Worm (Caenorhabditis elegans) whole organism, L1 larva: Measurements from ENCODE around the gene R01H10.4.

Experiments
- C04F5.9 ChIP-seq: sonication (generic microtip); optimal IDR thresholded peaks from 2 replicates; lab custom pipeline; 2016; ENCODE audit warnings: missing genetic modification characterization, missing compliant biosample characterization
- C16A3.4 ChIP-seq: fragments of 150-350 bp; optimal IDR thresholded peaks from 2 replicates; lab custom pipeline; 2014; ENCODE audit warnings: missing biosample characterization, missing genetic modification characterization
- C34B4.2 ChIP-seq: sonication (generic microtip); optimal IDR thresholded peaks from 2 replicates; lab custom pipeline; 2017; ENCODE audit warnings: mild to moderate bottlenecking, missing genetic modification characterization, missing compliant biosample characterization
- F16B12.6 ChIP-seq: fragments of 150-350 bp; optimal IDR thresholded peaks from 2 replicates; lab custom pipeline; 2014; ENCODE audit warnings: missing biosample characterization, missing genetic modification characterization
- alr-1 ChIP-seq: fragments of 200-800 bp; sonication (Bioruptor generic); optimal IDR thresholded peaks from 2 replicates; lab custom pipeline; 2018; ENCODE audit warnings: borderline replicate concordance, mild to moderate bottlenecking, missing genetic modification characterization, missing compliant biosample characterization
- aly-2 ChIP-seq: fragments of 150-350 bp; optimal IDR thresholded peaks from 2 replicates; lab custom pipeline; 2014; ENCODE audit warnings: missing biosample characterization, missing genetic modification characterization
- blmp-1 ChIP-seq: fragments of 150-350 bp; optimal IDR thresholded peaks from 2 replicates; lab custom pipeline; 2014; ENCODE audit warnings: missing biosample characterization, missing genetic modification characterization
- ceh-63 ChIP-seq: fragments of 200-800 bp; sonication (Bioruptor generic); optimal IDR thresholded peaks from 2 replicates; lab custom pipeline; 2018; ENCODE audit warnings: mild to moderate bottlenecking, missing genetic modification characterization, missing compliant biosample characterization
- ceh-90 ChIP-seq: sonication (generic microtip); optimal IDR thresholded peaks from 2 replicates; lab custom pipeline; 2016; ENCODE audit warnings: missing genetic modification characterization, missing compliant biosample characterization
- dpl-1 ChIP-seq, 3 experiments: fragments of 150-350 bp in 2 of 3; sonication (generic microtip) in 1 of 3; optimal IDR thresholded peaks; 2 replicates each; lab custom pipeline; 2014 to 2017; ENCODE audit warnings: missing biosample characterization in 3 of 3, missing genetic modification characterization in 3 of 3, missing genetic modification reagents in 3 of 3
- efl-3 ChIP-seq: fragments of 200-800 bp; sonication (Bioruptor generic); optimal IDR thresholded peaks from 2 replicates; lab custom pipeline; 2018; ENCODE audit warnings: mild to moderate bottlenecking, missing genetic modification characterization, missing compliant biosample characterization
- elt-2 ChIP-seq: sonication (generic microtip); optimal IDR thresholded peaks from 2 replicates; lab custom pipeline; 2016; ENCODE audit warnings: missing genetic modification characterization, mild to moderate bottlenecking, inconsistent platforms, missing compliant biosample characterization, missing genetic modification reagents
- elt-3 ChIP-seq, 6 experiments: fragments of 150-350 bp in 1 of 6; sonication (generic microtip); optimal IDR thresholded peaks; 2 replicates each; lab custom pipeline; 2017 to 2018; ENCODE audit warnings: missing biosample characterization in 6 of 6, missing genetic modification characterization in 6 of 6, inconsistent platforms in 1 of 6
- ets-5 ChIP-seq: fragments of 200-800 bp; sonication (Bioruptor generic); IDR thresholded peaks from 2 replicates; pipeline ENCODE4 v1.3.6; 2022; ENCODE audit warnings: missing genetic modification characterization, missing compliant biosample characterization
- fkh-8 ChIP-seq: sonication (generic microtip); optimal IDR thresholded peaks from 2 replicates; lab custom pipeline; 2016; ENCODE audit warnings: mild to moderate bottlenecking, missing genetic modification characterization, missing compliant biosample characterization
- fos-1 ChIP-seq: fragments of 150-350 bp; optimal IDR thresholded peaks from 2 replicates; lab custom pipeline; 2014; ENCODE audit warnings: missing biosample characterization, missing genetic modification characterization
- hlh-17 ChIP-seq: fragments of 200-800 bp; sonication (Bioruptor generic); optimal IDR thresholded peaks from 2 replicates; lab custom pipeline; 2018; ENCODE audit warnings: missing genetic modification characterization, mild to moderate bottlenecking, missing compliant biosample characterization, moderate library complexity, borderline replicate concordance
- hlh-4 ChIP-seq: sonication (generic microtip); optimal IDR thresholded peaks from 2 replicates; lab custom pipeline; 2016; ENCODE audit warnings: mild to moderate bottlenecking, missing genetic modification characterization, missing compliant biosample characterization
- irx-1 ChIP-seq: sonication (generic microtip); optimal IDR thresholded peaks from 2 replicates; lab custom pipeline; 2016; ENCODE audit warnings: missing genetic modification characterization, missing compliant biosample characterization
- jun-1 ChIP-seq: fragments of 150-350 bp; optimal IDR thresholded peaks from 2 replicates; lab custom pipeline; 2014; ENCODE audit warnings: missing biosample characterization, missing genetic modification reagents, missing genetic modification characterization
- lin-14 ChIP-seq: fragments of 200-800 bp; sonication (Bioruptor generic); optimal IDR thresholded peaks from 2 replicates; lab custom pipeline; 2018; ENCODE audit warnings: mild to moderate bottlenecking, missing genetic modification characterization, moderate library complexity, missing compliant biosample characterization
- lin-15B ChIP-seq: fragments of 150-350 bp; sonication (generic microtip); optimal IDR thresholded peaks from 3 replicates; lab custom pipeline; 2014; ENCODE audit warnings: missing biosample characterization, missing genetic modification characterization
- lin-39 ChIP-seq: fragments of 150-350 bp; optimal IDR thresholded peaks from 2 replicates; lab custom pipeline; 2014; ENCODE audit warnings: missing biosample characterization, missing genetic modification reagents, missing genetic modification characterization
- lir-3 ChIP-seq: sonication (generic microtip); optimal IDR thresholded peaks from 2 replicates; lab custom pipeline; 2016; ENCODE audit warnings: mild to moderate bottlenecking, missing genetic modification characterization, moderate library complexity, missing compliant biosample characterization; ENCODE audit not compliant: poor library complexity
- mab-9 ChIP-seq: fragments of 200-800 bp; sonication (Bioruptor generic); IDR thresholded peaks from 2 replicates; pipeline ENCODE4 v1.3.6; 2022; ENCODE audit warnings: missing genetic modification reagents, missing genetic modification characterization, missing compliant biosample characterization
- mdl-1 ChIP-seq, 2 experiments: fragments of 150-350 bp; optimal IDR thresholded peaks; 2 replicates each; lab custom pipeline; 2014 to 2017; ENCODE audit warnings: missing biosample characterization in 2 of 2, missing genetic modification characterization in 2 of 2, inconsistent platforms in 1 of 2
- mef-2 ChIP-seq: fragments of 150-350 bp; optimal IDR thresholded peaks from 2 replicates; lab custom pipeline; 2014; ENCODE audit warnings: missing biosample characterization, missing genetic modification characterization
- nhr-11 ChIP-seq: fragments of 150-350 bp; optimal IDR thresholded peaks from 2 replicates; lab custom pipeline; 2014; ENCODE audit warnings: missing biosample characterization, missing genetic modification characterization
- nhr-12 ChIP-seq: sonication (generic microtip); optimal IDR thresholded peaks from 2 replicates; lab custom pipeline; 2017; ENCODE audit warnings: missing biosample characterization, missing genetic modification characterization
- nhr-19 ChIP-seq: fragments of 200-800 bp; sonication (Bioruptor generic); conservative IDR thresholded peaks from 2 replicates; pipeline ENCODE4 v1.3.6; 2022; ENCODE audit warnings: missing genetic modification characterization, missing compliant biosample characterization
- nhr-20 ChIP-seq: sonication (generic microtip); optimal IDR thresholded peaks from 2 replicates; lab custom pipeline; 2016; ENCODE audit warnings: mild to moderate bottlenecking, missing genetic modification characterization, missing compliant biosample characterization
- nhr-237 ChIP-seq: fragments of 150-350 bp; optimal IDR thresholded peaks from 2 replicates; lab custom pipeline; 2014; ENCODE audit warnings: missing biosample characterization, missing genetic modification characterization
- nhr-76 ChIP-seq: sonication (generic microtip); optimal IDR thresholded peaks from 2 replicates; lab custom pipeline; 2017; ENCODE audit warnings: missing biosample characterization, missing genetic modification characterization
- nhr-84 ChIP-seq: sonication (generic microtip); optimal IDR thresholded peaks from 2 replicates; lab custom pipeline; 2017; ENCODE audit warnings: missing biosample characterization, missing genetic modification characterization
- nhr-85 ChIP-seq: sonication (generic microtip); peaks from one replicate; lab custom pipeline; 2016; ENCODE audit warnings: missing genetic modification characterization, inconsistent platforms, missing compliant biosample characterization
- nhr-90 ChIP-seq: sonication (generic microtip); optimal IDR thresholded peaks from 2 replicates; lab custom pipeline; 2016; ENCODE audit warnings: mild to moderate bottlenecking, missing genetic modification characterization, missing compliant biosample characterization; ENCODE audit not compliant: poor library complexity
- rnt-1 ChIP-seq: sonication (generic microtip); optimal IDR thresholded peaks from 2 replicates; lab custom pipeline; 2016; ENCODE audit warnings: mild to moderate bottlenecking, missing genetic modification characterization, moderate library complexity, missing compliant biosample characterization
- snu-23 ChIP-seq: sonication (generic microtip); optimal IDR thresholded peaks from 2 replicates; lab custom pipeline; 2016; ENCODE audit warnings: missing genetic modification characterization, missing compliant biosample characterization
- sox-4 ChIP-seq: sonication (generic microtip); optimal IDR thresholded peaks from 2 replicates; lab custom pipeline; 2016; ENCODE audit warnings: missing genetic modification characterization, missing compliant biosample characterization
- sptf-1 ChIP-seq: fragments of 150-350 bp; optimal IDR thresholded peaks from 2 replicates; lab custom pipeline; 2014; ENCODE audit warnings: missing biosample characterization, missing genetic modification characterization
- swsn-7 ChIP-seq: sonication (generic microtip); optimal IDR thresholded peaks from 2 replicates; lab custom pipeline; 2016; ENCODE audit warnings: missing genetic modification characterization, missing compliant biosample characterization
- tlp-1 ChIP-seq: fragments of 150-350 bp; optimal IDR thresholded peaks from 2 replicates; lab custom pipeline; 2014; ENCODE audit warnings: missing biosample characterization, missing genetic modification characterization
- unc-130 ChIP-seq: fragments of 150-350 bp; optimal IDR thresholded peaks from 2 replicates; lab custom pipeline; 2017; ENCODE audit warnings: missing biosample characterization, missing genetic modification characterization, inconsistent platforms
- unc-30 ChIP-seq: sonication (generic microtip); optimal IDR thresholded peaks from 2 replicates; lab custom pipeline; 2017; ENCODE audit warnings: missing biosample characterization, missing genetic modification characterization
- unc-86 ChIP-seq: sonication (generic microtip); optimal IDR thresholded peaks from 2 replicates; lab custom pipeline; 2016; ENCODE audit warnings: missing genetic modification characterization, missing compliant biosample characterization
- unc-98 ChIP-seq: fragments of 200-800 bp; sonication (Bioruptor generic); IDR thresholded peaks from 2 replicates; pipeline ENCODE4 v1.3.6; 2022; ENCODE audit warnings: missing genetic modification characterization, missing compliant biosample characterization
- vab-15 ChIP-seq: sonication (generic microtip); optimal IDR thresholded peaks from 2 replicates; lab custom pipeline; 2017; ENCODE audit warnings: missing genotype, mild to moderate bottlenecking, missing genetic modification characterization, missing compliant biosample characterization
- xbp-1 ChIP-seq: sonication (generic microtip); optimal IDR thresholded peaks from 2 replicates; lab custom pipeline; 2016; ENCODE audit warnings: missing genetic modification characterization, missing compliant biosample characterization
- zag-1 ChIP-seq: fragments of 150-350 bp; optimal IDR thresholded peaks from 2 replicates; lab custom pipeline; 2014; ENCODE audit warnings: missing biosample characterization, missing genetic modification characterization
- ztf-4 ChIP-seq: fragments of 150-350 bp; optimal IDR thresholded peaks from 2 replicates; lab custom pipeline; 2014; ENCODE audit warnings: missing biosample characterization, missing genetic modification characterization

R01H10.4 gene

DNA sequence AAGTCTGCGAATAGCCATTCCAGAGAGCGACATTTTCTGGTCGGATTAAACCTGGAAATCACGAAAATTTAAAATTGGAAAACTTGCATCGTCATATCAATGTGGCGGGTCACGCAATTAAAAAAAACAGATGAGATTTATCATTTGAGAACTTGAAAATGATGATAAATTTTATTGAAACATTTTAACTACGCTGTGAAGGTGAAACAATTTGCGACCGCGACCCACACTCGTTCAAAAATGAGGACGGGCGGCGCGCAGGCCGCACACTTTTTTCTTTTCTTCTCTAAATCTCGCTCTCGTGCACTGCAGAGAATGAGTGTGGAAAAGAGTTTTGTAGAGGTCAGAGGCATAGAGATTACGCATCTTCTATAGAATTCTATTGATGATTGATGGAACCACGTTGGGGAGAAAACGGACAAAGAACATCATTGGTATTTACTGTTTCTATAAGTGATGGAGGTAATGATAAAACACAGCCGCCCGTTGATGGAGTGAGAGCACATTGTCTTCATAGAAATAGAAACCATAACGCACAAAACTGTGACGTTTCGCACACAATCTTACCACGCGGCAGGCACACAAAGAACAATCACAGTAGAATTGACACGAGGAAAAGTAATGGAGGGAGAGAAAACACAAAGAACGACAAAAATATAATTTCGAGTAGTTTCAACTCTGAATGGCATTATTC is 37.9 kb upstream of the R01H10.4 start, which contains the start of gene cts-1 (continued):
- no peak for TF ChIP-seq alr-1 (tag; lab: Kevin White, UChicago)
- no peak for TF ChIP-seq tlp-1 (tag; lab: Kevin White, UChicago)
- peak; percentile 94 for TF ChIP-seq nhr-85
- TF ChIP-seq irx-1 (tag; lab: Kevin White, UChicago) = peak; percentile 59
- no peak for TF ChIP-seq zag-1 (tag; lab: Kevin White, UChicago)
- TF ChIP-seq hlh-17 (GFP tag; lab: Kevin White, UChicago) = no peak
- TF ChIP-seq elt-2 (tag; lab: Kevin White, UChicago) = peak; percentile 82
- TF ChIP-seq ceh-90 (tag; lab: Kevin White, UChicago) = no peak
- peak; percentile 43 for TF ChIP-seq F16B12.6 (tag; lab: Kevin White, UChicago)
- no peak for TF ChIP-seq ceh-63
- TF ChIP-seq nhr-20 (tag; lab: Kevin White, UChicago) = peak; percentile 92
- TF ChIP-seq unc-30 = no peak
- peak; percentile 41 to 60 (median 53) for TF ChIP-seq dpl-1 (GFP tag; optimal IDR thresholded peaks at IDR 0.05; lab: Kevin White, UChicago)
- TF ChIP-seq lin-15B (tag; lab: Kevin White, UChicago) = peak; percentile 67
- peak; percentile 23 for TF ChIP-seq C04F5.9 (tag; lab: Kevin White, UChicago)
- TF ChIP-seq lir-3 (tag; lab: Kevin White, UChicago) = peak; percentile 66
- TF ChIP-seq nhr-76 (tag; lab: Kevin White, UChicago) = peak; percentile 30
- no peak for TF ChIP-seq sox-4
- TF ChIP-seq ets-5 (GFP tag; lab: Robert Waterston, UW) = no peak
- no peak for TF ChIP-seq jun-1 (tag; lab: Kevin White, UChicago)
- TF ChIP-seq unc-98 (GFP tag; lab: Robert Waterston, UW) = no peak
- TF ChIP-seq nhr-84 (tag; lab: Kevin White, UChicago) = no peak
- no peak for TF ChIP-seq lin-39 (tag; lab: Kevin White, UChicago)
- TF ChIP-seq mab-9 (GFP tag; lab: Robert Waterston, UW) = no peak
- TF ChIP-seq mdl-1 (tag; optimal IDR thresholded peaks at IDR 0.05; lab: Kevin White, UChicago) = peak; percentile 28 to 94
- TF ChIP-seq rnt-1 (tag; lab: Kevin White, UChicago) = peak; percentile 85
- TF ChIP-seq fos-1 (tag; lab: Kevin White, UChicago) = no peak
- no peak for TF ChIP-seq hlh-4 (tag; lab: Kevin White, UChicago)
- peak; percentile 97 for TF ChIP-seq lin-14 (GFP tag; lab: Kevin White, UChicago)
- TF ChIP-seq nhr-19 (GFP tag; lab: Robert Waterston, UW) = no peak
- no peak for TF ChIP-seq vab-15
- peak; percentile 89 for TF ChIP-seq snu-23 (GFP tag; lab: Kevin White, UChicago)
- TF ChIP-seq unc-130 (tag; lab: Kevin White, UChicago) = peak; percentile 87
- peak; percentile 79 for TF ChIP-seq fkh-8 (tag; lab: Kevin White, UChicago)
- TF ChIP-seq ztf-4 (tag; lab: Kevin White, UChicago) = peak; percentile 64
- peak; percentile 65 for TF ChIP-seq C16A3.4 (tag; lab: Kevin White, UChicago)

DNA sequence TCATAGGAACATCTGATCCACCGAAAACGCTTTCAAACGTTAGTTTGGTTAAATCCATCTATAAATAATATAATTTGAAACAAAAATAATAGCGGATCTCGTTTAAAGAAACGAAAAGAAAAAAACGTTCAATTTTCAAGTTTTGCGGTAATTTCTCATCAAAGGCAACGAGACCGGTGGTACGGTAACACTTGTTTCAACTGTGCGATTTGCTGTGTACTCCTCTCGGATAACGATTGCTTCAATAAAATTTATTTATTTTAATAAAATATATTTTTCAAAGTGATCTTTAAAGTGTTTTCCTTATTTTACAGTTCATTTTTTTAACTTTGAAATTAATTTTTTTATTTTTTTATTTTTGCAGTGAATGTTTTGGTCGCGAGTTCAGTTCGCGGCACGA is 36.0 kb upstream of the R01H10.4 start, which contains the start of the genes rde-4 and cox-14:
rde-4 (minus strand) TSS at position 60 of the 400 bp plus-strand sequence.
cox-14 (plus strand) TSS at position 356 of the 400 bp plus-strand sequence.
- peak; percentile 77 for TF ChIP-seq nhr-90 (tag; lab: Kevin White, UChicago)
- TF ChIP-seq swsn-7 (tag; lab: Kevin White, UChicago) = peak; percentile 85
- no peak for TF ChIP-seq C04F5.9 (tag; lab: Kevin White, UChicago)
- peak; percentile 84 for TF ChIP-seq xbp-1 (tag; lab: Kevin White, UChicago)
- TF ChIP-seq aly-2 (tag; lab: Kevin White, UChicago) = peak; percentile 27
- TF ChIP-seq unc-86 (tag; lab: Kevin White, UChicago) = peak; percentile 60
- TF ChIP-seq sptf-1 (tag; lab: Kevin White, UChicago) = no peak
- peak; percentile 51 for TF ChIP-seq lir-3 (tag; lab: Kevin White, UChicago)
- peak; percentile 35 for TF ChIP-seq nhr-11 (tag; lab: Kevin White, UChicago)
- peak; percentile 66 for TF ChIP-seq irx-1 (tag; lab: Kevin White, UChicago)
- TF ChIP-seq unc-98 (GFP tag; lab: Robert Waterston, UW) = no peak
- TF ChIP-seq mef-2 (tag; lab: Kevin White, UChicago) = no peak
- peak; percentile 38 for TF ChIP-seq nhr-237
- TF ChIP-seq nhr-84 (tag; lab: Kevin White, UChicago) = no peak
- TF ChIP-seq vab-15 = no peak
- TF ChIP-seq efl-3 = no peak
- TF ChIP-seq elt-3 (tag; optimal IDR thresholded peaks at IDR 0.05; lab: Kevin White, UChicago) = peak in 2 of 6 experiments; percentile 59 to 81
- TF ChIP-seq nhr-20 (tag; lab: Kevin White, UChicago) = peak; percentile 82
- TF ChIP-seq C34B4.2 (tag; lab: Kevin White, UChicago) = no peak
- TF ChIP-seq blmp-1 (tag; lab: Kevin White, UChicago) = peak; percentile 90
- TF ChIP-seq mdl-1 (tag; optimal IDR thresholded peaks at IDR 0.05; lab: Kevin White, UChicago) = peak in 1 of 2 experiments; percentile 76
- no peak for TF ChIP-seq unc-30
- TF ChIP-seq nhr-12 (tag; lab: Kevin White, UChicago) = no peak
